Fruit fly (Drosophila melanogaster) whole organism, prepupa: ENCODE results near the gene CG12617.
A peak's percentile ranks its signal among the peaks of the same experiment; 100 is the strongest.

ENCODE experiments used
- Blimp-1 ChIP-seq: fragments of 200-800 bp; sonication (Bioruptor generic); optimal IDR thresholded peaks from 3 replicates; lab custom pipeline; 2017; ENCODE audit warnings: missing biosample characterization, missing genetic modification characterization, mild to moderate bottlenecking, moderate library complexity, missing genetic modification reagents
- CG10631 ChIP-seq: fragments of 200-800 bp; sonication (Bioruptor generic); optimal IDR thresholded peaks from 2 replicates; lab custom pipeline; 2016; ENCODE audit warnings: missing biosample characterization, missing genetic modification characterization
- CG10669 ChIP-seq: fragments of 200-800 bp; sonication (Bioruptor generic); optimal IDR thresholded peaks from 3 replicates; lab custom pipeline; 2018; ENCODE audit warnings: missing biosample characterization, mild to moderate bottlenecking, missing genetic modification characterization, moderate library complexity
- CG11294 ChIP-seq: fragments of 200-800 bp; sonication (Bioruptor generic); IDR thresholded peaks from 2 replicates; pipeline ENCODE4 v1.3.6; 2022; ENCODE audit warnings: missing biosample characterization, missing genetic modification characterization
- CG11762 ChIP-seq: fragments of 200-800 bp; sonication (Bioruptor generic); optimal IDR thresholded peaks from 3 replicates; lab custom pipeline; 2016; ENCODE audit warnings: missing biosample characterization, missing genetic modification characterization; ENCODE audit not compliant: insufficient read depth
- CG11902 ChIP-seq: fragments of 200-800 bp; sonication (Bioruptor generic); optimal IDR thresholded peaks from 3 replicates; lab custom pipeline; 2016; ENCODE audit warnings: missing biosample characterization, missing genetic modification characterization
- CG15336 ChIP-seq: fragments of 200-800 bp; sonication (Bioruptor generic); IDR thresholded peaks from 2 replicates; pipeline ENCODE4 v1.3.6; 2022; ENCODE audit warnings: missing biosample characterization, missing genetic modification characterization
- CG1621 ChIP-seq: fragments of 200-800 bp; sonication (Bioruptor generic); optimal IDR thresholded peaks from 3 replicates; lab custom pipeline; 2018; ENCODE audit warnings: missing biosample characterization, mild to moderate bottlenecking, missing genetic modification characterization
- CG16779 ChIP-seq: fragments of 200-800 bp; sonication (Bioruptor generic); optimal IDR thresholded peaks from 3 replicates; lab custom pipeline; 2017; ENCODE audit warnings: missing biosample characterization, mild to moderate bottlenecking, missing genetic modification characterization
- CG3032 ChIP-seq: fragments of 200-800 bp; optimal IDR thresholded peaks from 2 replicates; lab custom pipeline; 2019; ENCODE audit warnings: missing biosample characterization, mild to moderate bottlenecking, missing genetic modification characterization, moderate library complexity
- CG31627 ChIP-seq: fragments of 200-800 bp; sonication (Bioruptor generic); optimal IDR thresholded peaks from 3 replicates; lab custom pipeline; 2016; ENCODE audit warnings: missing biosample characterization, missing genetic modification characterization
- CG32006 ChIP-seq: fragments of 200-800 bp; sonication (Bioruptor generic); optimal IDR thresholded peaks from 3 replicates; lab custom pipeline; 2017; ENCODE audit warnings: missing biosample characterization, mild to moderate bottlenecking, missing genetic modification characterization
- CG34406 ChIP-seq: fragments of 200-800 bp; sonication (Bioruptor generic); optimal IDR thresholded peaks from 3 replicates; lab custom pipeline; 2016; ENCODE audit warnings: missing biosample characterization, missing genetic modification characterization
- CG3919 ChIP-seq: fragments of 200-800 bp; sonication (Bioruptor generic); optimal IDR thresholded peaks from 3 replicates; lab custom pipeline; 2016; ENCODE audit warnings: missing biosample characterization, missing genetic modification characterization
- CG4318 ChIP-seq: fragments of 200-800 bp; sonication (Bioruptor generic); optimal IDR thresholded peaks from 3 replicates; lab custom pipeline; 2017; ENCODE audit warnings: missing biosample characterization, mild to moderate bottlenecking, missing genetic modification characterization
- CG6163 ChIP-seq: fragments of 200-800 bp; sonication (Bioruptor generic); IDR thresholded peaks from 3 replicates; pipeline ENCODE4 v1.3.6; 2022; ENCODE audit warnings: missing biosample characterization, missing genetic modification characterization
- CG7368 ChIP-seq: fragments of 200-800 bp; sonication (Bioruptor generic); optimal IDR thresholded peaks from 3 replicates; lab custom pipeline; 2016; ENCODE audit warnings: missing biosample characterization, missing genetic modification characterization
- CG8319 ChIP-seq: fragments of 200-800 bp; sonication (Bioruptor generic); optimal IDR thresholded peaks from 3 replicates; lab custom pipeline; 2016; ENCODE audit warnings: missing biosample characterization, missing genetic modification characterization
- CG9139 ChIP-seq: fragments of 200-800 bp; sonication (Bioruptor generic); optimal IDR thresholded peaks from 3 replicates; lab custom pipeline; 2017; ENCODE audit warnings: missing biosample characterization, mild to moderate bottlenecking, missing genetic modification characterization
- Eip93F ChIP-seq: fragments of 200-800 bp; sonication (Bioruptor generic); optimal IDR thresholded peaks from 2 replicates; lab custom pipeline; 2016; ENCODE audit warnings: missing biosample characterization, mild to moderate bottlenecking, missing genetic modification characterization
- Ets21C ChIP-seq: fragments of 200-800 bp; sonication (Bioruptor generic); optimal IDR thresholded peaks from 3 replicates; lab custom pipeline; 2016; ENCODE audit warnings: missing biosample characterization, missing genetic modification characterization
- Ets96B ChIP-seq: fragments of 200-800 bp; optimal IDR thresholded peaks from 2 replicates; lab custom pipeline; 2019; ENCODE audit warnings: missing biosample characterization, mild to moderate bottlenecking, missing genetic modification characterization, moderate library complexity
- Met ChIP-seq: fragments of 200-800 bp; sonication (Bioruptor generic); optimal IDR thresholded peaks from 3 replicates; lab custom pipeline; 2016; ENCODE audit warnings: missing biosample characterization, missing genetic modification characterization
- OdsH ChIP-seq: fragments of 200-800 bp; sonication (Bioruptor generic); optimal IDR thresholded peaks from 3 replicates; lab custom pipeline; 2016; ENCODE audit warnings: missing biosample characterization, missing genetic modification characterization
- Smox ChIP-seq: fragments of 200-800 bp; sonication (Bioruptor generic); optimal IDR thresholded peaks from 3 replicates; lab custom pipeline; 2016; ENCODE audit warnings: missing biosample characterization, missing genetic modification characterization
- Sox15 ChIP-seq: fragments of 200-800 bp; sonication (Bioruptor generic); optimal IDR thresholded peaks from 3 replicates; lab custom pipeline; 2016; ENCODE audit warnings: missing biosample characterization, missing genetic modification characterization
- achi ChIP-seq: fragments of 200-800 bp; sonication (Bioruptor generic); optimal IDR thresholded peaks from 3 replicates; lab custom pipeline; 2016; ENCODE audit warnings: missing biosample characterization, missing genetic modification characterization
- acj6 ChIP-seq: fragments of 200-800 bp; sonication (Bioruptor generic); optimal IDR thresholded peaks from 3 replicates; lab custom pipeline; 2016; ENCODE audit warnings: missing biosample characterization, missing genetic modification characterization
- dac ChIP-seq: fragments of 200-800 bp; sonication (Bioruptor generic); optimal IDR thresholded peaks from 2 replicates; lab custom pipeline; 2017; ENCODE audit warnings: missing biosample characterization, mild to moderate bottlenecking, missing genetic modification characterization
- eg ChIP-seq: fragments of 200-800 bp; sonication (Bioruptor generic); IDR thresholded peaks from 3 replicates; pipeline ENCODE4 v1.3.6; 2022; ENCODE audit warnings: missing biosample characterization, missing genetic modification characterization
- esn ChIP-seq: fragments of 200-800 bp; sonication (Bioruptor generic); optimal IDR thresholded peaks from 2 replicates; lab custom pipeline; 2016; ENCODE audit warnings: missing biosample characterization, mild to moderate bottlenecking, missing genetic modification characterization, moderate library complexity
- fkh ChIP-seq: fragments of 200-800 bp; sonication (Bioruptor generic); optimal IDR thresholded peaks from 3 replicates; lab custom pipeline; 2017; ENCODE audit warnings: missing biosample characterization, mild to moderate bottlenecking, missing genetic modification characterization, moderate library complexity
- net ChIP-seq: fragments of 200-800 bp; sonication (Bioruptor generic); optimal IDR thresholded peaks from 3 replicates; lab custom pipeline; 2016; ENCODE audit warnings: missing biosample characterization, missing genetic modification characterization
- pdm3 ChIP-seq: fragments of 200-800 bp; sonication (Bioruptor generic); optimal IDR thresholded peaks from 3 replicates; lab custom pipeline; 2016; ENCODE audit warnings: missing biosample characterization, missing genetic modification characterization
- salr ChIP-seq, 2 experiments: fragments of 200-800 bp; sonication (Bioruptor generic); optimal IDR thresholded peaks; 3 replicates each; lab custom pipeline; 2016 to 2018; ENCODE audit warnings: missing biosample characterization in 2 of 2, missing genetic modification characterization in 2 of 2, mild to moderate bottlenecking in 1 of 2
- svp ChIP-seq: fragments of 200-800 bp; sonication (Bioruptor generic); peaks from one replicate; lab custom pipeline; 2016; ENCODE audit warnings: missing biosample characterization, missing genetic modification characterization
- topi ChIP-seq: fragments of 200-800 bp; sonication (Bioruptor generic); optimal IDR thresholded peaks from 3 replicates; lab custom pipeline; 2016; ENCODE audit warnings: missing biosample characterization, missing genetic modification characterization
- vri ChIP-seq: fragments of 200-800 bp; sonication (Bioruptor generic); optimal IDR thresholded peaks from 3 replicates; lab custom pipeline; 2016; ENCODE audit warnings: missing biosample characterization, mild to moderate bottlenecking, missing genetic modification characterization

The CG12617 gene

dm6 chr2L:20310751-20311387, 16.4 kb downstream of the CG12617 start, which contains the start of gene spir (continued):
- no peak for TF ChIP-seq CG11294 (GFP tag; lab: Robert Waterston, UW)
- TF ChIP-seq OdsH: no peak
- no peak for TF ChIP-seq CG10669
- no peak for TF ChIP-seq CG1621 (tag; lab: Kevin White, UChicago)
- peak; percentile 10 for TF ChIP-seq CG32006 (GFP tag; lab: Kevin White, UChicago)
- TF ChIP-seq CG4318 (GFP tag; lab: Kevin White, UChicago): no peak
- no peak for TF ChIP-seq fkh
- TF ChIP-seq topi (GFP tag; lab: Kevin White, UChicago): peak; percentile 6
- TF ChIP-seq Sox15 (GFP tag; lab: Kevin White, UChicago): no peak
- TF ChIP-seq achi: peak; percentile 8
- TF ChIP-seq CG15336 (GFP tag; lab: Robert Waterston, UW): peak; percentile 37; the same call in 1 of the 2 replicates
- TF ChIP-seq salr (GFP tag; optimal IDR thresholded peaks at IDR 0.05; lab: Kevin White, UChicago): no peak
- no peak for TF ChIP-seq acj6
- peak; percentile 3 for TF ChIP-seq CG3919 (GFP tag; lab: Kevin White, UChicago)
- TF ChIP-seq CG8319 (GFP tag; lab: Kevin White, UChicago): no peak
- no peak for TF ChIP-seq Ets21C (GFP tag; lab: Kevin White, UChicago)
- TF ChIP-seq CG7368: no peak
- TF ChIP-seq Smox: no peak
- TF ChIP-seq pdm3 (GFP tag; lab: Kevin White, UChicago): no peak
- TF ChIP-seq net (GFP tag; lab: Kevin White, UChicago): peak; percentile 36
- TF ChIP-seq CG16779: no peak
- no peak for TF ChIP-seq dac (GFP tag; lab: Kevin White, UChicago)
- no peak for TF ChIP-seq CG34406 (GFP tag; lab: Kevin White, UChicago)
- TF ChIP-seq esn (GFP tag; lab: Kevin White, UChicago): peak; percentile 23
- no peak for TF ChIP-seq Blimp-1 (GFP tag; lab: Kevin White, UChicago)
- no peak for TF ChIP-seq CG3032 (tag; lab: Kevin White, UChicago)
- TF ChIP-seq CG10631 (GFP tag; lab: Kevin White, UChicago): no peak
- TF ChIP-seq Eip93F (GFP tag; lab: Kevin White, UChicago): no peak
- peak; percentile 19; the same call in 1 of the 3 replicates for TF ChIP-seq eg (GFP tag; lab: Robert Waterston, UW)
- peak; percentile 58; the same call in 2 of the 3 replicates for TF ChIP-seq CG6163 (GFP tag; lab: Robert Waterston, UW)
- peak; percentile 56 for TF ChIP-seq vri (GFP tag; lab: Kevin White, UChicago)

dm6 chr2L:20313117-20313645, 18.7 kb downstream of the CG12617 start:
- no peak for TF ChIP-seq Ets96B (tag; lab: Kevin White, UChicago)
- TF ChIP-seq CG3919 (GFP tag; lab: Kevin White, UChicago): no peak
- no peak for TF ChIP-seq salr (GFP tag; optimal IDR thresholded peaks at IDR 0.05; lab: Kevin White, UChicago)
- TF ChIP-seq achi: no peak
- no peak for TF ChIP-seq CG11762 (GFP tag; lab: Kevin White, UChicago)
- TF ChIP-seq CG9139: no peak
- no peak for TF ChIP-seq fkh
- no peak for TF ChIP-seq CG11902 (GFP tag; lab: Kevin White, UChicago)
- TF ChIP-seq Met (GFP tag; lab: Kevin White, UChicago): no peak
- TF ChIP-seq CG31627 (GFP tag; lab: Kevin White, UChicago): no peak

dm6 chr2L:20314693-20315268, 20.3 kb downstream of the CG12617 start:
- TF ChIP-seq CG10669: no peak
- peak; percentile 56 for TF ChIP-seq svp (GFP tag; lab: Kevin White, UChicago)
